Worm (Caenorhabditis elegans): ENCODE measurements around the gene W09H1.3.

The W09H1.3 gene

ce11 chrII:13170696-13171095 lies 13.5 kb upstream of the W09H1.3 start:
- no peak for TF ChIP-seq nhr-237 (tag; optimal IDR thresholded peaks at IDR 0.05)
- TF ChIP-seq hlh-1 (tag; optimal IDR thresholded peaks at IDR 0.05): no peak
- no peak for TF ChIP-seq nhr-2 (tag; optimal IDR thresholded peaks at IDR 0.05)
- TF ChIP-seq drap-1 (GFP tag; optimal IDR thresholded peaks at IDR 0.05): no peak
- TF ChIP-seq nhr-12 (tag; optimal IDR thresholded peaks at IDR 0.05): no peak
- TF ChIP-seq sptf-1 (tag; optimal IDR thresholded peaks at IDR 0.05): no peak
- no peak for TF ChIP-seq unc-62 (GFP tag; optimal IDR thresholded peaks at IDR 0.05)
- TF ChIP-seq bed-3 (GFP tag; optimal IDR thresholded peaks at IDR 0.05): no peak

ce11 chrII:13174435-13174834 lies 9.8 kb upstream of the W09H1.3 start:
- no peak for TF ChIP-seq drap-1 (GFP tag; optimal IDR thresholded peaks at IDR 0.05)
- TF ChIP-seq tbx-8 (GFP tag; optimal IDR thresholded peaks at IDR 0.05): no peak
- no peak for TF ChIP-seq elt-1 (tag; optimal IDR thresholded peaks at IDR 0.05; ENCODE audit: borderline replicate concordance, insufficient read depth)
- TF ChIP-seq lsy-2 (tag; optimal IDR thresholded peaks at IDR 0.05): no peak
- TF ChIP-seq ztf-11 (tag; optimal IDR thresholded peaks at IDR 0.05): no peak
- no peak for TF ChIP-seq ceh-43 (GFP tag; optimal IDR thresholded peaks at IDR 0.05)
- no peak for TF ChIP-seq blmp-1 (tag; optimal IDR thresholded peaks at IDR 0.05)
- TF ChIP-seq sptf-1 (tag; optimal IDR thresholded peaks at IDR 0.05): no peak
- no peak for TF ChIP-seq ceh-83 (GFP tag; optimal IDR thresholded peaks at IDR 0.05)
- TF ChIP-seq snpc-4 (tag; optimal IDR thresholded peaks at IDR 0.05): no peak
- TF ChIP-seq nhr-2 (tag; optimal IDR thresholded peaks at IDR 0.05): no peak
- no peak for TF ChIP-seq ceh-39 (tag; optimal IDR thresholded peaks at IDR 0.05)
- no peak for TF ChIP-seq ham-2 (GFP tag; optimal IDR thresholded peaks at IDR 0.05)
- TF ChIP-seq lin-13 (tag; optimal IDR thresholded peaks at IDR 0.05): no peak

- TF ChIP-seq ceh-43 (GFP tag; optimal IDR thresholded peaks at IDR 0.05) (no peak), nhr-76 (tag; optimal IDR thresholded peaks at IDR 0.05) (no peak), unc-39 (tag; optimal IDR thresholded peaks at IDR 0.05) (no peak), sem-2 (GFP tag; optimal IDR thresholded peaks at IDR 0.05) (no peak), hlh-1 (tag; optimal IDR thresholded peaks at IDR 0.05) (no peak), sptf-1 (tag; optimal IDR thresholded peaks at IDR 0.05) (no peak), M03D4.4 (tag; optimal IDR thresholded peaks at IDR 0.05) (no peak), lin-13 (tag; optimal IDR thresholded peaks at IDR 0.05) (no peak), unc-120 (tag; optimal IDR thresholded peaks at IDR 0.05; ENCODE audit: poor library complexity, severe bottlenecking) (no peak), drap-1 (GFP tag; optimal IDR thresholded peaks at IDR 0.05) (no peak), ham-2 (GFP tag; optimal IDR thresholded peaks at IDR 0.05) (no peak), tbx-8 (GFP tag; optimal IDR thresholded peaks at IDR 0.05) (no peak), ces-1 (GFP tag; optimal IDR thresholded peaks at IDR 0.05) (no peak), cnd-1 (tag; optimal IDR thresholded peaks at IDR 0.05) (no peak), mab-5 (tag; optimal IDR thresholded peaks at IDR 0.05) (no peak)
These were observed 2.8 kb upstream of the W09H1.3 start, which contains the start of gene W09H1.1 for ce11 chrII:13181465-13181864. Gene W09H1.1, minus strand, starts transcription at chrII:13181565.

- TF ChIP-seq flh-1 (GFP tag; optimal IDR thresholded peaks at IDR 0.05) (no peak), sptf-1 (tag; optimal IDR thresholded peaks at IDR 0.05) (no peak), nhr-12 (tag; optimal IDR thresholded peaks at IDR 0.05) (no peak), ham-2 (GFP tag; optimal IDR thresholded peaks at IDR 0.05) (no peak), snpc-4 (tag; optimal IDR thresholded peaks at IDR 0.05) (no peak), bed-3 (GFP tag; optimal IDR thresholded peaks at IDR 0.05) (no peak)
These were observed 937 bp upstream of the W09H1.3 start, which contains the start of the genes W09H1.4 and his-73 for ce11 chrII:13183228-13183755. Gene W09H1.4, plus strand, starts transcription at chrII:13183528. Gene his-73, plus strand, starts transcription at chrII:13183705.

- no peak for TF ChIP-seq nhr-237 (tag; optimal IDR thresholded peaks at IDR 0.05)
- peak; percentile 37 for TF ChIP-seq ces-1 (GFP tag; optimal IDR thresholded peaks at IDR 0.05)
These were observed 3.0 kb downstream of the W09H1.3 start, which contains the start of gene mecr-1 for ce11 chrII:13187188-13187587. Gene mecr-1, minus strand, starts transcription at chrII:13187314.

- TF ChIP-seq ceh-83 (GFP tag; optimal IDR thresholded peaks at IDR 0.05) (no peak), lsy-2 (tag; optimal IDR thresholded peaks at IDR 0.05) (no peak), M03D4.4 (tag; optimal IDR thresholded peaks at IDR 0.05) (no peak), unc-120 (tag; optimal IDR thresholded peaks at IDR 0.05; ENCODE audit: poor library complexity, severe bottlenecking) (no peak), unc-39 (tag; optimal IDR thresholded peaks at IDR 0.05) (no peak), elt-1 (tag; optimal IDR thresholded peaks at IDR 0.05; ENCODE audit: borderline replicate concordance, insufficient read depth) (no peak), ceh-39 (tag; optimal IDR thresholded peaks at IDR 0.05) (no peak), lin-32 (GFP tag; optimal IDR thresholded peaks at IDR 0.05) (no peak), sem-2 (GFP tag; optimal IDR thresholded peaks at IDR 0.05) (no peak), mep-1 (tag; optimal IDR thresholded peaks at IDR 0.05) (no peak), hlh-1 (tag; optimal IDR thresholded peaks at IDR 0.05) (no peak), mls-2 (tag; optimal IDR thresholded peaks at IDR 0.05) (no peak), pha-4 (tag; optimal IDR thresholded peaks at IDR 0.05) (no peak), unc-62 (GFP tag; optimal IDR thresholded peaks at IDR 0.05) (no peak), cnd-1 (tag; optimal IDR thresholded peaks at IDR 0.05) (no peak)
These were observed 3.9 kb downstream of the W09H1.3 start for ce11 chrII:13188084-13188483.
